Worm (Caenorhabditis elegans): ENCODE measurements around the gene H12I13.1.

H12I13.1 gene

DNA sequence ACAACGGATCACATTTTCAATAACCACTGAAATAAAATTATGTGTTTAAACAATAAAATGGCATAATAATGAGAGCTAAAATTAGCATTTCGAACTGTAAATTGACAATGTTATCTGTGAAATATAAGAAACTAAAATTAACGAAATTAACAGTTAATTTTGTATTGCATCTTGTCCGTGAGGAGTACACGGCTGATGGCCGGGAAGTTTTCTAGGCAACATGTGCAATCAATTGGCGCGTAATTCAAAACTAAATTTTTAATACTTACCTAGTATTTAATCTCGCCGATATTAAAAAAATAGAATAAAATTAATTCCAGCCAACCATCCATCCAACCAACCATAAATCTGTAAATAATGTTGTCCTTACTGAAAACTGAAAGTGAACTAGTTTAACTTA is 5.5 kb downstream of the H12I13.1 start:
- TF ChIP-seq dpl-1 (GFP tag; optimal IDR thresholded peaks at IDR 0.05), result peak; percentile 64
- TF ChIP-seq him-1 (tag; optimal IDR thresholded peaks at IDR 0.05), result peak; percentile 62
- TF ChIP-seq tbx-9 (tag; optimal IDR thresholded peaks at IDR 0.05; ENCODE audit: borderline replicate concordance), result no peak
- TF ChIP-seq snpc-1.3 (tag; optimal IDR thresholded peaks at IDR 0.05; ENCODE audit: insufficient read depth), result peak; percentile 9
- peak; percentile 42 for TF ChIP-seq F33H1.4 (GFP tag; IDR thresholded peaks at IDR 0.05)
- peak; percentile 58 for TF ChIP-seq efl-1 (GFP tag; optimal IDR thresholded peaks at IDR 0.05)
- TF ChIP-seq lsl-1 (GFP tag; optimal IDR thresholded peaks at IDR 0.05), result peak; percentile 24
- no peak for TF ChIP-seq nfya-2 (GFP tag; IDR thresholded peaks at IDR 0.05)
- TF ChIP-seq hmg-1.2 (GFP tag; IDR thresholded peaks at IDR 0.05), result peak; percentile 29; the same call in 1 of the 2 replicates
- TF ChIP-seq K11D2.4 (GFP tag; IDR thresholded peaks at IDR 0.05), result 0 out of 2 replicates have a peak, but pooled peaks have one; percentile 18
- no peak for TF ChIP-seq let-526 (GFP tag; IDR thresholded peaks at IDR 0.05)
- no peak for TF ChIP-seq mxl-1 (tag; optimal IDR thresholded peaks at IDR 0.05)
- TF ChIP-seq snpc-3.4 (tag; optimal IDR thresholded peaks at IDR 0.05), result peak; percentile 23
- peak; percentile 4 for TF ChIP-seq athp-1 (tag; optimal IDR thresholded peaks at IDR 0.05)
- TF ChIP-seq K12H6.12 (tag; optimal IDR thresholded peaks at IDR 0.05), result peak; percentile 41
- 0 out of 2 replicates have a peak, but pooled peaks have one; percentile 25 for TF ChIP-seq attf-3 (GFP tag; conservative IDR thresholded peaks at IDR 0.05)
- TF ChIP-seq snpc-4 (GFP tag; optimal IDR thresholded peaks at IDR 0.05), result no peak
- TF ChIP-seq snpc-4 (tag; optimal IDR thresholded peaks at IDR 0.05), result peak in 2 of 4 experiments; percentile 33 to 60
- TF ChIP-seq unc-130 (GFP tag; optimal IDR thresholded peaks at IDR 0.05), result peak; percentile 69
- TF ChIP-seq ztf-3 (GFP tag; optimal IDR thresholded peaks at IDR 0.05), result no peak
- TF ChIP-seq somi-1 (GFP tag; optimal IDR thresholded peaks at IDR 0.05), result no peak
- TF ChIP-seq dpff-1 (tag; optimal IDR thresholded peaks at IDR 0.05), result no peak
- no peak for TF ChIP-seq B0261.1 (tag; optimal IDR thresholded peaks at IDR 0.05)
- TF ChIP-seq nhr-27 (tag; optimal IDR thresholded peaks at IDR 0.05), result peak; percentile 36
- no peak for TF ChIP-seq egl-44 (GFP tag; IDR thresholded peaks at IDR 0.05)
- TF ChIP-seq ccch-3 (GFP tag; optimal IDR thresholded peaks at IDR 0.05), result peak; percentile 56
- TF ChIP-seq let-607 (tag; optimal IDR thresholded peaks at IDR 0.05), result peak in 1 of 2 experiments; percentile 72
- TF ChIP-seq chd-7 (tag; optimal IDR thresholded peaks at IDR 0.05), result no peak
- peak; percentile 79 for TF ChIP-seq aptf-2 (GFP tag; conservative IDR thresholded peaks at IDR 0.05)
- peak; percentile 73 for TF ChIP-seq mcd-1 (GFP tag; IDR thresholded peaks at IDR 0.05)
- no peak for TF ChIP-seq mes-4 (tag; optimal IDR thresholded peaks at IDR 0.05)
- peak; percentile 62 for TF ChIP-seq ceh-100 (GFP tag; IDR thresholded peaks at IDR 0.05)
- no peak for TF ChIP-seq ztf-6 (GFP tag; IDR thresholded peaks at IDR 0.05)
- 0 out of 2 replicates have a peak, but pooled peaks have one; percentile 33 for TF ChIP-seq Y95B8A.8 (GFP tag; IDR thresholded peaks at IDR 0.05)
- TF ChIP-seq lin-35 (GFP tag; optimal IDR thresholded peaks at IDR 0.05), result peak; percentile 6 to 95 (median 65)
- peak; percentile 59; the same call in 1 of the 2 replicates for TF ChIP-seq lir-1 (GFP tag; conservative IDR thresholded peaks at IDR 0.05)
- TF ChIP-seq atf-7 (tag; optimal IDR thresholded peaks at IDR 0.05), result no peak
- TF ChIP-seq F23B12.7 (tag; optimal IDR thresholded peaks at IDR 0.05; ENCODE audit: insufficient read depth), result no peak
- peak; percentile 58; the same call in 1 of the 2 replicates for TF ChIP-seq ekl-4 (GFP tag; IDR thresholded peaks at IDR 0.05)
- TF ChIP-seq ztf-18 (tag; optimal IDR thresholded peaks at IDR 0.05), result peak; percentile 44
- peak in 1 of 2 experiments; percentile 56 for TF ChIP-seq rec-8 (tag; optimal IDR thresholded peaks at IDR 0.05)
- TF ChIP-seq ceh-27 (GFP tag; optimal IDR thresholded peaks at IDR 0.05), result peak; percentile 73
- TF ChIP-seq F22D6.2 (tag; optimal IDR thresholded peaks at IDR 0.05), result peak; percentile 56
- peak; percentile 53; the same call in 1 of the 2 replicates for TF ChIP-seq bed-2 (GFP tag; IDR thresholded peaks at IDR 0.05)
- TF ChIP-seq ZK185.1 (tag; optimal IDR thresholded peaks at IDR 0.05; ENCODE audit: poor library complexity, severe bottlenecking), result peak; percentile 91
- no peak for TF ChIP-seq tbp1 (GFP tag; optimal IDR thresholded peaks at IDR 0.05)
- TF ChIP-seq madf-10 (tag; optimal IDR thresholded peaks at IDR 0.05), result peak; percentile 68

All from whole organism, young adult.